Fruit fly (Drosophila melanogaster) whole organism, embryonic: ENCODE results near the gene brat.
A peak's percentile ranks its signal among the peaks of the same experiment; 100 is the strongest.

Experiments
- Adf1 ChIP-seq: fragments of 200-800 bp; sonication (Bioruptor generic); IDR thresholded peaks from 2 replicates; pipeline ENCODE4 v1.3.6; 2022; ENCODE audit warnings: missing biosample characterization, missing genetic modification characterization
- Atf-2 ChIP-seq: fragments of 200-800 bp; sonication (Bioruptor generic); optimal IDR thresholded peaks from 2 replicates; lab custom pipeline; 2016; ENCODE audit warnings: missing biosample characterization, missing genetic modification characterization
- CG11695 ChIP-seq: fragments of 200-800 bp; sonication (Bioruptor generic); IDR thresholded peaks from 3 replicates; pipeline ENCODE4 v1.3.6; 2022; ENCODE audit warnings: missing biosample characterization, missing genetic modification characterization
- CG12769 ChIP-seq: fragments of 200-800 bp; sonication (Bioruptor generic); optimal IDR thresholded peaks from 2 replicates; lab custom pipeline; 2019; ENCODE audit warnings: missing biosample characterization, mild to moderate bottlenecking, missing genetic modification characterization, moderate library complexity
- CG14860 ChIP-seq: fragments of 200-800 bp; sonication (Bioruptor generic); IDR thresholded peaks from 3 replicates; pipeline ENCODE4 v1.3.6; 2022; ENCODE audit warnings: missing biosample characterization, missing genetic modification characterization; ENCODE audit not compliant: partially characterized antibody
- CG18262 ChIP-seq: fragments of 200-800 bp; optimal IDR thresholded peaks from 3 replicates; lab custom pipeline; 2019; ENCODE audit warnings: missing biosample characterization, mild to moderate bottlenecking, missing genetic modification characterization, moderate library complexity
- CG18476 ChIP-seq: fragments of 200-800 bp; sonication (Bioruptor generic); optimal IDR thresholded peaks from 2 replicates; lab custom pipeline; 2016; ENCODE audit warnings: missing biosample characterization, mild to moderate bottlenecking, missing genetic modification characterization
- CG2678 ChIP-seq: fragments of 200-800 bp; sonication (Bioruptor generic); optimal IDR thresholded peaks from 3 replicates; lab custom pipeline; 2019; ENCODE audit warnings: missing biosample characterization, mild to moderate bottlenecking, missing genetic modification characterization, moderate library complexity
- CG32772 ChIP-seq: fragments of 200-800 bp; sonication (Bioruptor generic); IDR thresholded peaks from 2 replicates; pipeline ENCODE4 v1.3.6; 2022; ENCODE audit warnings: missing biosample characterization, missing genetic modification characterization
- CG34376 ChIP-seq: fragments of 200-800 bp; sonication (Bioruptor generic); optimal IDR thresholded peaks from 2 replicates; lab custom pipeline; 2018; ENCODE audit warnings: missing biosample characterization, mild to moderate bottlenecking, missing genetic modification characterization
- CG4404 ChIP-seq: fragments of 200-800 bp; sonication (Bioruptor generic); IDR thresholded peaks from 2 replicates; pipeline ENCODE4 v1.3.6; 2022; ENCODE audit warnings: missing biosample characterization, missing genetic modification characterization
- CG7839 ChIP-seq: fragments of 200-800 bp; sonication (Bioruptor generic); optimal IDR thresholded peaks from 3 replicates; lab custom pipeline; 2018; ENCODE audit warnings: missing biosample characterization, mild to moderate bottlenecking, missing genetic modification characterization, moderate library complexity
- CG7963 ChIP-seq: fragments of 200-800 bp; sonication (Bioruptor generic); IDR thresholded peaks from 3 replicates; pipeline ENCODE4 v1.3.6; 2022; ENCODE audit warnings: missing biosample characterization, missing genetic modification characterization; ENCODE audit not compliant: partially characterized antibody
- CG8388 ChIP-seq: fragments of 200-800 bp; sonication (Bioruptor generic); optimal IDR thresholded peaks from 2 replicates; lab custom pipeline; 2019; ENCODE audit warnings: missing biosample characterization, mild to moderate bottlenecking, missing genetic modification characterization, moderate library complexity
- CG8765 ChIP-seq: fragments of 200-800 bp; sonication (Bioruptor generic); IDR thresholded peaks from 2 replicates; pipeline ENCODE4 v1.3.6; 2022; ENCODE audit warnings: missing biosample characterization, missing genetic modification characterization
- Ets65A ChIP-seq: fragments of 200-800 bp; sonication (Bioruptor generic); peaks from one replicate; lab custom pipeline; 2016; ENCODE audit warnings: missing biosample characterization, missing genetic modification characterization
- HLH4C ChIP-seq: fragments of 200-800 bp; sonication (Bioruptor generic); IDR thresholded peaks from 3 replicates; pipeline ENCODE4 v1.3.6; 2022; ENCODE audit warnings: missing biosample characterization, missing genetic modification characterization; ENCODE audit not compliant: partially characterized antibody
- Med ChIP-seq: fragments of 200-800 bp; sonication (Bioruptor generic); peaks from one replicate; lab custom pipeline; 2016; ENCODE audit warnings: missing biosample characterization, missing genetic modification characterization, mild to moderate bottlenecking, inconsistent platforms, moderate library complexity
- Sox102F ChIP-seq: fragments of 200-800 bp; sonication (Bioruptor generic); optimal IDR thresholded peaks from 2 replicates; lab custom pipeline; 2018; ENCODE audit warnings: missing biosample characterization, mild to moderate bottlenecking, missing genetic modification characterization, moderate library complexity
- Stat92E ChIP-seq, 3 experiments: fragments of >200 bp in 2 of 3; fragments of 200-800 bp in 1 of 3; sonication (Bioruptor generic) in 1 of 3; optimal IDR thresholded peaks; 2 replicates each; lab custom pipeline; 2017 to 2019; ENCODE audit warnings: missing biosample characterization in 3 of 3, missing genetic modification characterization in 3 of 3, mild to moderate bottlenecking in 1 of 3, moderate library complexity in 1 of 3
- Usf ChIP-seq: fragments of 200-800 bp; sonication (Bioruptor generic); optimal IDR thresholded peaks from 2 replicates; lab custom pipeline; 2017; ENCODE audit warnings: missing genotype, missing biosample characterization, missing genetic modification characterization
- ap ChIP-seq: fragments of 200-800 bp; sonication (Bioruptor generic); IDR thresholded peaks from 2 replicates; pipeline ENCODE4 v1.3.6; 2022; ENCODE audit warnings: missing biosample characterization, missing genetic modification characterization
- ara ChIP-seq: fragments of 200-800 bp; sonication (Bioruptor generic); IDR thresholded peaks from 2 replicates; pipeline ENCODE4 v1.3.6; 2022; ENCODE audit warnings: missing biosample characterization, missing genetic modification characterization
- chif ChIP-seq, 2 experiments: fragments of 200-800 bp; sonication (Bioruptor generic); optimal IDR thresholded peaks; 3 replicates each; lab custom pipeline; 2016; ENCODE audit warnings: missing biosample characterization in 2 of 2, missing genetic modification characterization in 2 of 2
- dmrt11E ChIP-seq: fragments of 200-800 bp; sonication (Bioruptor generic); optimal IDR thresholded peaks from 3 replicates; lab custom pipeline; 2018; ENCODE audit warnings: missing biosample characterization, mild to moderate bottlenecking, missing genetic modification characterization, moderate library complexity
- eve ChIP-seq, 2 experiments: fragments of >200 bp; optimal IDR thresholded peaks; 2 replicates each; lab custom pipeline; 2017; ENCODE audit warnings: missing biosample characterization in 2 of 2, missing genetic modification characterization in 2 of 2
- fd64A ChIP-seq: fragments of 200-800 bp; sonication (Bioruptor generic); optimal IDR thresholded peaks from 3 replicates; lab custom pipeline; 2018; ENCODE audit warnings: missing biosample characterization, mild to moderate bottlenecking, missing genetic modification characterization
- gcm ChIP-seq: fragments of 200-800 bp; sonication (Bioruptor generic); optimal IDR thresholded peaks from 2 replicates; lab custom pipeline; 2019; ENCODE audit warnings: missing biosample characterization, mild to moderate bottlenecking, missing genetic modification characterization, moderate library complexity
- gem ChIP-seq: fragments of 200-800 bp; sonication (Bioruptor generic); optimal IDR thresholded peaks from 2 replicates; lab custom pipeline; 2019; ENCODE audit warnings: missing biosample characterization, mild to moderate bottlenecking, missing genetic modification characterization, moderate library complexity
- ind ChIP-seq: fragments of 200-800 bp; sonication (Bioruptor generic); optimal IDR thresholded peaks from 3 replicates; lab custom pipeline; 2016; ENCODE audit warnings: missing biosample characterization, missing genetic modification characterization
- kah ChIP-seq: fragments of 200-800 bp; sonication (Bioruptor generic); optimal IDR thresholded peaks from 2 replicates; lab custom pipeline; 2018; ENCODE audit warnings: missing biosample characterization, mild to moderate bottlenecking, missing genetic modification characterization
- lilli ChIP-seq: fragments of 200-800 bp; sonication (Bioruptor generic); optimal IDR thresholded peaks from 3 replicates; lab custom pipeline; 2016; ENCODE audit warnings: missing biosample characterization, missing genetic modification characterization
- luna ChIP-seq: fragments of 200-800 bp; sonication (Bioruptor generic); optimal IDR thresholded peaks from 2 replicates; lab custom pipeline; 2016; ENCODE audit warnings: missing biosample characterization, missing genetic modification characterization
- mld ChIP-seq: fragments of 200-800 bp; sonication (Bioruptor generic); IDR thresholded peaks from 3 replicates; pipeline ENCODE4 v1.3.6; 2022; ENCODE audit warnings: missing biosample characterization, missing genetic modification characterization; ENCODE audit not compliant: partially characterized antibody
- otp ChIP-seq: fragments of 200-800 bp; sonication (Bioruptor generic); IDR thresholded peaks from 3 replicates; pipeline ENCODE4, ENCODE4 v1.3.6; 2022; ENCODE audit warnings: missing biosample characterization, missing genetic modification characterization
- phol ChIP-seq: fragments of 200-800 bp; sonication (Bioruptor generic); optimal IDR thresholded peaks from 3 replicates; lab custom pipeline; 2018; ENCODE audit warnings: missing biosample characterization, mild to moderate bottlenecking, missing genetic modification characterization, moderate library complexity
- pnt ChIP-seq: fragments of 200-800 bp; sonication (Bioruptor generic); optimal IDR thresholded peaks from 3 replicates; lab custom pipeline; 2016; ENCODE audit warnings: missing biosample characterization, missing genetic modification characterization
- pros ChIP-seq: fragments of 200-800 bp; sonication (Bioruptor generic); optimal IDR thresholded peaks from 3 replicates; lab custom pipeline; 2019; ENCODE audit warnings: missing biosample characterization, mild to moderate bottlenecking, missing genetic modification characterization, moderate library complexity
- row ChIP-seq: fragments of 200-800 bp; sonication (Bioruptor generic); IDR thresholded peaks from 3 replicates; pipeline ENCODE4 v1.3.6; 2022; ENCODE audit warnings: missing biosample characterization, missing genetic modification characterization
- sc ChIP-seq, 3 experiments: fragments of >200 bp in 2 of 3; fragments of 200-800 bp in 1 of 3; sonication (Bioruptor generic) in 1 of 3; optimal IDR thresholded peaks; 2 replicates in 2 of 3; 3 replicates in 1 of 3; lab custom pipeline; 2017; ENCODE audit warnings: mild to moderate bottlenecking in 1 of 3, missing biosample characterization in 1 of 3, missing genetic modification characterization in 1 of 3, missing genetic modification reagents in 1 of 3
- sens ChIP-seq: fragments of 200-800 bp; sonication (Bioruptor generic); peaks from one replicate; lab custom pipeline; 2016; ENCODE audit warnings: missing biosample characterization, missing genetic modification characterization
- sim ChIP-seq: fragments of 200-800 bp; sonication (Bioruptor generic); IDR thresholded peaks from 2 replicates; pipeline ENCODE4 v1.3.6; 2022; ENCODE audit warnings: missing biosample characterization, missing genetic modification characterization
- stwl ChIP-seq: fragments of 200-800 bp; sonication (Bioruptor generic); optimal IDR thresholded peaks from 3 replicates; lab custom pipeline; 2018; ENCODE audit warnings: missing biosample characterization, mild to moderate bottlenecking, missing genetic modification characterization, moderate library complexity
- sug ChIP-seq: fragments of 200-800 bp; optimal IDR thresholded peaks from 2 replicates; lab custom pipeline; 2019; ENCODE audit warnings: missing biosample characterization, mild to moderate bottlenecking, missing genetic modification characterization, moderate library complexity
- trem ChIP-seq: fragments of 200-800 bp; optimal IDR thresholded peaks from 3 replicates; lab custom pipeline; 2019; ENCODE audit warnings: missing biosample characterization, mild to moderate bottlenecking, missing genetic modification characterization, moderate library complexity
- zfh2 ChIP-seq: fragments of 200-800 bp; sonication (Bioruptor generic); optimal IDR thresholded peaks from 2 replicates; lab custom pipeline; 2016; ENCODE audit warnings: missing biosample characterization, missing genetic modification characterization

Gene brat

dm6 chr2L:19212401-19212800 lies 78.8 kb downstream of the brat start (continued):
- TF ChIP-seq eve (GFP tag; optimal IDR thresholded peaks at IDR 0.05; lab: Kevin White, UChicago) (peak in 1 of 2 experiments; percentile 36), CG7839 (tag; lab: Kevin White, UChicago) (peak; percentile 12), CG2678 (tag; lab: Kevin White, UChicago) (peak; percentile 1), ara (GFP tag; lab: Robert Waterston, UW) (0 out of 2 replicates have a peak, but pooled peaks have one; percentile 1), sug (tag; lab: Kevin White, UChicago) (no peak), sens (peak; percentile 87), otp (peak; percentile 18; the same call in 1 of the 3 replicates), Sox102F (GFP tag; lab: Kevin White, UChicago) (peak; percentile 18), Atf-2 (GFP tag; lab: Kevin White, UChicago) (peak; percentile 4), dmrt11E (tag; lab: Kevin White, UChicago) (peak; percentile 51), pnt (GFP tag; lab: Kevin White, UChicago) (peak; percentile 2)

- no peak for TF ChIP-seq phol (tag; lab: Kevin White, UChicago)
- peak; percentile 10 for TF ChIP-seq CG18262
- TF ChIP-seq CG7963 = no peak
- no peak for TF ChIP-seq lilli (GFP tag; lab: Kevin White, UChicago)
- TF ChIP-seq row (GFP tag; lab: Robert Waterston, UW) = 0 out of 3 replicates have a peak, but pooled peaks have one; percentile 11
- TF ChIP-seq CG11695 (GFP tag; lab: Robert Waterston, UW) = peak; percentile 49; the same call in 1 of the 3 replicates
- TF ChIP-seq CG34376 (GFP tag; lab: Kevin White, UChicago) = no peak
- TF ChIP-seq fd64A (GFP tag; lab: Kevin White, UChicago) = no peak
- TF ChIP-seq Med (GFP tag; lab: Kevin White, UChicago) = peak; percentile 32
- no peak for TF ChIP-seq ap (GFP tag; lab: Robert Waterston, UW)
- TF ChIP-seq CG8388 (GFP tag; lab: Kevin White, UChicago) = peak; percentile 85
- peak; percentile 69 for TF ChIP-seq Ets65A (GFP tag; lab: Kevin White, UChicago)
- TF ChIP-seq CG12769 = no peak
These were observed 84.3 kb downstream of the brat start for dm6 chr2L:19217933-19218332.

- TF ChIP-seq Adf1 (GFP tag; lab: Robert Waterston, UW) (no peak), pros (GFP tag; lab: Kevin White, UChicago) (peak; percentile 50), trem (tag; lab: Kevin White, UChicago) (peak; percentile 7), ara (GFP tag; lab: Robert Waterston, UW) (0 out of 2 replicates have a peak, but pooled peaks have one; percentile 27), lilli (GFP tag; lab: Kevin White, UChicago) (peak; percentile 1), ind (GFP tag; lab: Kevin White, UChicago) (no peak), CG32772 (no peak), Stat92E (GFP tag; optimal IDR thresholded peaks at IDR 0.05; lab: Kevin White, UChicago) (peak in 1 of 3 experiments; percentile 16), sc (optimal IDR thresholded peaks at IDR 0.05; lab: Kevin White, UChicago) (no peak), sc (GFP tag; optimal IDR thresholded peaks at IDR 0.05; lab: Kevin White, UChicago) (no peak), gem (tag; lab: Kevin White, UChicago) (peak; percentile 54), mld (GFP tag; lab: Robert Waterston, UW) (no peak), sens (peak; percentile 91), CG18476 (GFP tag; lab: Kevin White, UChicago) (no peak), kah (GFP tag; lab: Kevin White, UChicago) (peak; percentile 59), luna (GFP tag; lab: Kevin White, UChicago) (no peak), CG8388 (GFP tag; lab: Kevin White, UChicago) (peak; percentile 29), CG4404 (GFP tag; lab: Robert Waterston, UW) (peak; percentile 71), CG8765 (GFP tag; lab: Robert Waterston, UW) (peak; percentile 29; the same call in 1 of the 2 replicates), Usf (GFP tag; lab: Kevin White, UChicago) (peak; percentile 2), chif (GFP tag; optimal IDR thresholded peaks at IDR 0.05; lab: Kevin White, UChicago) (peak in 1 of 2 experiments; percentile 61), sim (GFP tag; lab: Robert Waterston, UW) (no peak), stwl (peak; percentile 15), HLH4C (GFP tag; lab: Robert Waterston, UW) (0 out of 3 replicates have a peak, but pooled peaks have one; percentile 17), zfh2 (GFP tag; lab: Kevin White, UChicago) (no peak), row (GFP tag; lab: Robert Waterston, UW) (peak; percentile 65), gcm (GFP tag; lab: Kevin White, UChicago) (peak; percentile 23), CG14860 (peak; percentile 12; the same call in 1 of the 3 replicates)
These were observed 85.9 kb downstream of the brat start for dm6 chr2L:19219473-19219872.
